Fruit fly (Drosophila melanogaster) Kc167 (cell line): ENCODE results near the gene CG13855.

Experiments used
- Myc ChIP-seq: fragments of >200 bp; optimal IDR thresholded peaks from 2 replicates; lab custom pipeline; 2017; ENCODE audit warnings: missing external identifiers
- h ChIP-seq: fragments of >200 bp; optimal IDR thresholded peaks from 3 replicates; lab custom pipeline; 2018; ENCODE audit warnings: missing external identifiers
- insv ChIP-seq: fragments of >200 bp; optimal IDR thresholded peaks from 3 replicates; lab custom pipeline; 2018; ENCODE audit warnings: missing external identifiers
- psq ChIP-seq: fragments of >200 bp; optimal IDR thresholded peaks from 2 replicates; lab custom pipeline; 2017; ENCODE audit warnings: missing external identifiers
- ttk ChIP-seq: sonication (Bioruptor generic); optimal IDR thresholded peaks from 2 replicates; lab custom pipeline; 2017; ENCODE audit warnings: missing external identifiers

DNA sequence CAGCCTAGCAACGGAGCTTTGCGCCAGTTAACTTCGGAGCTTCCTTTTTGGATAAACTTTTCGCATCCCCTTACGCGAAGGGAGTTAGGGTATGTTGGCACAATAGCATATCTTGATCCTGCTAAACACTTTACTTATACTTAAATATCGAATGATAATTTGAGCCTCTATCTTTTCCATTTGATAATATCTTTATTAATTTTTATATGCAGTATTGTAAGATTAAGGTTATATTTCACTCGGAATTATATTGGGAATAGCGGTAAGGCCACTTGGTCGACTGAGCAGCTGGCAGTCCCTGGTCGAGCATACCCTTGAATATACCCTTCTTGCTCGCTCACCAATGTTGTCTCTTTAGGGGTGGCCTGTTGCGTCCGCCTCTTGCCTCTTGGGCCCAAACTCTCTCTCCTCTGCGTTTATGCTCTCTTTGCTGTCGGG lies 36.9 kb upstream of the CG13855 start:
- TF ChIP-seq ttk (no peak), h (lab: Kevin White, UChicago) (no peak), insv (lab: Kevin White, UChicago) (no peak), Myc (no peak), psq (lab: Kevin White, UChicago) (no peak)
